Worm (Caenorhabditis elegans) whole organism, young adult: ENCODE data around the gene phf-14.

Experiments
- rcor-1 ChIP-seq: fragments of 200-800 bp; sonication (Bioruptor generic); IDR thresholded peaks from 2 replicates; pipeline ENCODE4 v1.3.6; 2022; ENCODE audit warnings: missing genetic modification reagents, missing genetic modification characterization, missing compliant biosample characterization
- snpc-4 ChIP-seq, 5 experiments: fragments of 150-350 bp in 1 of 5; sonication (generic microtip) in 4 of 5; optimal IDR thresholded peaks; 2 replicates each; lab custom pipeline; 2014 to 2018; ENCODE audit warnings: missing genetic modification characterization in 5 of 5, missing biosample characterization in 3 of 5, antibody characterized with exemption in 2 of 5, mild to moderate bottlenecking in 2 of 5, missing compliant biosample characterization in 2 of 5, missing genotype in 2 of 5, moderate library complexity in 2 of 5, missing genetic modification reagents in 1 of 5

ce11 chrV:17844106-17844505 lies 27.1 kb upstream of the phf-14 start, which contains the start of gene srh-286:
- no peak for TF ChIP-seq snpc-4 (GFP tag; optimal IDR thresholded peaks at IDR 0.05; lab: Kevin White, UChicago)
- no peak for TF ChIP-seq snpc-4 (tag; optimal IDR thresholded peaks at IDR 0.05; lab: Kevin White, UChicago)
- no peak for TF ChIP-seq rcor-1
